Worm (Caenorhabditis elegans) whole organism, late embryonic: Measurements from ENCODE around the gene R12B2.8.

ENCODE experiments used
- C08G9.2 ChIP-seq: sonication (generic microtip); optimal IDR thresholded peaks from 2 replicates; lab custom pipeline; 2016; ENCODE audit warnings: mild to moderate bottlenecking, missing genetic modification characterization, moderate library complexity, missing compliant biosample characterization
- C38D4.7 ChIP-seq: fragments of 200-800 bp; sonication (Bioruptor generic); optimal IDR thresholded peaks from 2 replicates; lab custom pipeline; 2018; ENCODE audit warnings: mild to moderate bottlenecking, missing genetic modification characterization, moderate library complexity, missing compliant biosample characterization
- F13H6.1 ChIP-seq: sonication (generic microtip); optimal IDR thresholded peaks from 2 replicates; lab custom pipeline; 2016; ENCODE audit warnings: missing genetic modification characterization, missing compliant biosample characterization
- K09A11.1 ChIP-seq: sonication (generic microtip); optimal IDR thresholded peaks from 2 replicates; lab custom pipeline; 2017; ENCODE audit warnings: antibody characterized with exemption, mild to moderate bottlenecking, missing genetic modification characterization, missing compliant biosample characterization; ENCODE audit not compliant: insufficient read depth
- Y22D7AL.16 ChIP-seq: sonication (generic microtip); optimal IDR thresholded peaks from 2 replicates; lab custom pipeline; 2016; ENCODE audit warnings: missing genetic modification characterization, missing compliant biosample characterization
- ama-1 ChIP-seq: fragments of 150-350 bp; optimal IDR thresholded peaks from 2 replicates; lab custom pipeline; 2014
- ceh-14 ChIP-seq: sonication (generic microtip); optimal IDR thresholded peaks from 2 replicates; lab custom pipeline; 2016; ENCODE audit warnings: missing genotype, missing genetic modification characterization, missing compliant biosample characterization
- ceh-19 ChIP-seq: fragments of 200-800 bp; sonication (Bioruptor generic); optimal IDR thresholded peaks from 2 replicates; lab custom pipeline; 2018; ENCODE audit warnings: mild to moderate bottlenecking, missing genetic modification characterization, missing compliant biosample characterization
- ceh-2 ChIP-seq: sonication (generic microtip); optimal IDR thresholded peaks from 2 replicates; lab custom pipeline; 2016; ENCODE audit warnings: missing genotype, missing genetic modification characterization, missing compliant biosample characterization
- ceh-24 ChIP-seq: sonication (generic microtip); optimal IDR thresholded peaks from 2 replicates; lab custom pipeline; 2016; ENCODE audit warnings: mild to moderate bottlenecking, missing genetic modification characterization, missing compliant biosample characterization
- ceh-31 ChIP-seq: sonication (generic microtip); optimal IDR thresholded peaks from 2 replicates; lab custom pipeline; 2016; ENCODE audit warnings: missing genetic modification characterization, missing compliant biosample characterization
- ceh-34 ChIP-seq: sonication (generic microtip); optimal IDR thresholded peaks from 2 replicates; lab custom pipeline; 2016; ENCODE audit warnings: mild to moderate bottlenecking, missing genetic modification characterization, missing compliant biosample characterization
- ceh-45 ChIP-seq: fragments of 200-800 bp; sonication (Bioruptor generic); IDR thresholded peaks from 2 replicates; pipeline ENCODE4 v1.3.6; 2022; ENCODE audit warnings: missing genetic modification reagents, missing genetic modification characterization, missing compliant biosample characterization
- ceh-48 ChIP-seq: sonication (generic microtip); optimal IDR thresholded peaks from 2 replicates; lab custom pipeline; 2016; ENCODE audit warnings: missing genetic modification characterization, inconsistent platforms, missing compliant biosample characterization
- ceh-6 ChIP-seq: fragments of 200-800 bp; sonication (Bioruptor generic); optimal IDR thresholded peaks from 2 replicates; lab custom pipeline; 2018; ENCODE audit warnings: mild to moderate bottlenecking, missing genetic modification characterization, missing compliant biosample characterization
- dve-1 ChIP-seq: sonication (generic microtip); optimal IDR thresholded peaks from 2 replicates; lab custom pipeline; 2017; ENCODE audit warnings: antibody characterized with exemption, mild to moderate bottlenecking, missing genetic modification characterization, missing compliant biosample characterization
- elt-2 ChIP-seq: sonication (generic microtip); optimal IDR thresholded peaks from 2 replicates; lab custom pipeline; 2016; ENCODE audit warnings: missing genetic modification reagents, missing genetic modification characterization, missing compliant biosample characterization
- elt-4 ChIP-seq: sonication (generic microtip); optimal IDR thresholded peaks from 2 replicates; lab custom pipeline; 2016; ENCODE audit warnings: missing genetic modification characterization, missing compliant biosample characterization
- ets-4 ChIP-seq: sonication (generic microtip); optimal IDR thresholded peaks from 2 replicates; lab custom pipeline; 2016; ENCODE audit warnings: missing genetic modification characterization, missing compliant biosample characterization
- eyg-1 ChIP-seq: sonication (generic microtip); optimal IDR thresholded peaks from 2 replicates; lab custom pipeline; 2016; ENCODE audit warnings: missing genotype, missing genetic modification characterization, missing compliant biosample characterization
- fax-1 ChIP-seq: sonication (generic microtip); optimal IDR thresholded peaks from 2 replicates; lab custom pipeline; 2016; ENCODE audit warnings: missing genotype, missing genetic modification characterization, missing compliant biosample characterization
- fkh-6 ChIP-seq: sonication (generic microtip); optimal IDR thresholded peaks from 2 replicates; lab custom pipeline; 2016; ENCODE audit warnings: missing genetic modification characterization, missing compliant biosample characterization
- gmeb-2 ChIP-seq: sonication (generic microtip); optimal IDR thresholded peaks from 2 replicates; lab custom pipeline; 2016; ENCODE audit warnings: missing genetic modification characterization, inconsistent platforms, missing compliant biosample characterization
- hlh-30 ChIP-seq: sonication (generic microtip); optimal IDR thresholded peaks from 2 replicates; lab custom pipeline; 2017; ENCODE audit warnings: antibody characterized with exemption, missing genetic modification characterization, missing compliant biosample characterization; ENCODE audit not compliant: insufficient read depth
- madf-2 ChIP-seq: sonication (generic microtip); optimal IDR thresholded peaks from 2 replicates; lab custom pipeline; 2017; ENCODE audit warnings: missing genetic modification characterization, missing compliant biosample characterization
- nfya-1 ChIP-seq: sonication (generic microtip); optimal IDR thresholded peaks from 2 replicates; lab custom pipeline; 2017; ENCODE audit warnings: missing genetic modification characterization, mild to moderate bottlenecking, missing compliant biosample characterization, antibody characterized with exemption, moderate library complexity
- npax-4 ChIP-seq: sonication (generic microtip); optimal IDR thresholded peaks from 2 replicates; lab custom pipeline; 2016; ENCODE audit warnings: missing genetic modification characterization, missing compliant biosample characterization
- pag-3 ChIP-seq: sonication (generic microtip); optimal IDR thresholded peaks from 2 replicates; lab custom pipeline; 2016; ENCODE audit warnings: missing compliant biosample characterization, missing genetic modification characterization, borderline replicate concordance
- pax-1 ChIP-seq: fragments of 150-350 bp; optimal IDR thresholded peaks from 2 replicates; lab custom pipeline; 2014; ENCODE audit warnings: missing biosample characterization, missing genetic modification characterization
- pros-1 ChIP-seq: fragments of 150-350 bp; optimal IDR thresholded peaks from 2 replicates; lab custom pipeline; 2014; ENCODE audit warnings: missing biosample characterization, missing genetic modification reagents, missing genetic modification characterization
- rnt-1 ChIP-seq: sonication (generic microtip); optimal IDR thresholded peaks from 2 replicates; lab custom pipeline; 2016; ENCODE audit warnings: missing genetic modification characterization, missing compliant biosample characterization
- sox-2 ChIP-seq: fragments of 200-800 bp; sonication (Bioruptor generic); IDR thresholded peaks from 2 replicates; pipeline ENCODE4 v1.3.6; 2022; ENCODE audit warnings: missing genetic modification reagents, missing genetic modification characterization, missing compliant biosample characterization
- syd-9 ChIP-seq: sonication (generic microtip); optimal IDR thresholded peaks from 2 replicates; lab custom pipeline; 2016; ENCODE audit warnings: mild to moderate bottlenecking, missing genetic modification characterization, moderate library complexity, missing compliant biosample characterization
- tbx-2 ChIP-seq: sonication (generic microtip); optimal IDR thresholded peaks from 2 replicates; lab custom pipeline; 2016; ENCODE audit warnings: missing genetic modification characterization, missing compliant biosample characterization
- tbx-7 ChIP-seq: sonication (generic microtip); optimal IDR thresholded peaks from 2 replicates; lab custom pipeline; 2016; ENCODE audit warnings: missing genotype, missing genetic modification characterization, missing compliant biosample characterization
- unc-3 ChIP-seq, 2 experiments: fragments of 200-800 bp in 1 of 2; sonication (Bioruptor generic) in 1 of 2; sonication (generic microtip) in 1 of 2; conservative IDR thresholded peaks in 1 of 2; optimal IDR thresholded peaks in 1 of 2; 2 replicates each; pipeline versions ENCODE4 v1.3.6 to Lab custom; 2016 to 2022; ENCODE audit warnings: missing compliant biosample characterization in 2 of 2, missing genetic modification characterization in 2 of 2, missing genetic modification reagents in 1 of 2
- unc-55 ChIP-seq: sonication (generic microtip); optimal IDR thresholded peaks from 2 replicates; lab custom pipeline; 2017; ENCODE audit warnings: missing biosample characterization, missing genetic modification reagents, missing genetic modification characterization
- unc-86 ChIP-seq: sonication (generic microtip); optimal IDR thresholded peaks from 2 replicates; lab custom pipeline; 2016; ENCODE audit warnings: missing genetic modification characterization, missing compliant biosample characterization
- zip-5 ChIP-seq: sonication (generic microtip); optimal IDR thresholded peaks from 2 replicates; lab custom pipeline; 2016; ENCODE audit warnings: missing genetic modification characterization, missing compliant biosample characterization
- ztf-16 ChIP-seq: sonication (generic microtip); optimal IDR thresholded peaks from 2 replicates; lab custom pipeline; 2017; ENCODE audit warnings: missing genetic modification characterization, missing compliant biosample characterization

R12B2.8 gene

ce11 chrIII:5810012-5810411 lies 13.7 kb upstream of the R12B2.8 start:
- TF ChIP-seq hlh-30 (tag; lab: Kevin White, UChicago) (no peak), ets-4 (tag; lab: Kevin White, UChicago) (no peak), ceh-34 (tag; lab: Kevin White, UChicago) (no peak), F13H6.1 (no peak), unc-3 (GFP tag; conservative IDR thresholded peaks at IDR 0.05; lab: Robert Waterston, UW) (no peak), unc-3 (tag; optimal IDR thresholded peaks at IDR 0.05; lab: Kevin White, UChicago) (no peak), dve-1 (no peak), elt-4 (tag; lab: Kevin White, UChicago) (no peak), zip-5 (tag; lab: Kevin White, UChicago) (no peak), Y22D7AL.16 (tag; lab: Kevin White, UChicago) (no peak), ceh-6 (GFP tag; lab: Kevin White, UChicago) (no peak), ztf-16 (tag; lab: Kevin White, UChicago) (no peak), ceh-19 (GFP tag; lab: Kevin White, UChicago) (no peak)

- TF ChIP-seq pag-3 (tag; lab: Kevin White, UChicago) (no peak), ets-4 (tag; lab: Kevin White, UChicago) (no peak), C08G9.2 (tag; lab: Kevin White, UChicago) (no peak), ceh-19 (GFP tag; lab: Kevin White, UChicago) (no peak), fkh-6 (tag; lab: Kevin White, UChicago) (no peak), ceh-48 (no peak), unc-55 (no peak), gmeb-2 (tag; lab: Kevin White, UChicago) (no peak), rnt-1 (no peak)
These were observed 11.8 kb upstream of the R12B2.8 start for ce11 chrIII:5811957-5812356.

- peak; percentile 57 for TF ChIP-seq nfya-1 (tag; lab: Kevin White, UChicago)
- TF ChIP-seq madf-2 (tag; lab: Kevin White, UChicago) = no peak
- peak; percentile 79 for TF ChIP-seq unc-55
These were observed 11.0 kb upstream of the R12B2.8 start for ce11 chrIII:5812672-5813071.

- TF ChIP-seq ceh-19 (GFP tag; lab: Kevin White, UChicago) (no peak), ceh-31 (tag; lab: Kevin White, UChicago) (no peak), zip-5 (tag; lab: Kevin White, UChicago) (no peak), unc-86 (no peak), pag-3 (tag; lab: Kevin White, UChicago) (no peak), fax-1 (tag; lab: Kevin White, UChicago) (no peak), F13H6.1 (no peak), npax-4 (tag; lab: Kevin White, UChicago) (no peak)
These were observed 10.2 kb upstream of the R12B2.8 start for ce11 chrIII:5813501-5813900.

ce11 chrIII:5814098-5814497 lies 9.6 kb upstream of the R12B2.8 start:
- TF ChIP-seq elt-2 (tag; lab: Kevin White, UChicago) = peak; percentile 20
- no peak for TF ChIP-seq pros-1 (tag; lab: Kevin White, UChicago)
- TF ChIP-seq ceh-2 = no peak
- TF ChIP-seq, all 69 proteins: peak for 1

- TF ChIP-seq unc-55 (peak; percentile 34), tbx-2 (tag; lab: Kevin White, UChicago) (peak; percentile 13), ceh-45 (no peak)
These were observed 8.9 kb upstream of the R12B2.8 start, which contains the start of gene R12B2.7 for ce11 chrIII:5814799-5815198. R12B2.7 (plus strand) TSS chrIII:5815045.

ce11 chrIII:5815932-5816331 lies 7.8 kb upstream of the R12B2.8 start, which contains the start of gene sma-4:
sma-4 (plus strand) TSS chrIII:5816232.
- TF ChIP-seq ceh-2 = no peak
- no peak for TF ChIP-seq sox-2 (GFP tag; lab: Robert Waterston, UW)
- TF ChIP-seq tbx-7 = no peak
- TF ChIP-seq nfya-1 (tag; lab: Kevin White, UChicago) = no peak
- TF ChIP-seq syd-9 (tag; lab: Kevin White, UChicago) = no peak
- no peak for TF ChIP-seq pax-1 (tag; lab: Kevin White, UChicago)
- no peak for TF ChIP-seq elt-4 (tag; lab: Kevin White, UChicago)
- no peak for TF ChIP-seq npax-4 (tag; lab: Kevin White, UChicago)
- TF ChIP-seq hlh-30 (tag; lab: Kevin White, UChicago) = no peak
- TF ChIP-seq ceh-14 = no peak
- no peak for TF ChIP-seq ceh-45
- TF ChIP-seq C38D4.7 = no peak
- no peak for TF ChIP-seq ama-1
- no peak for TF ChIP-seq ceh-24 (tag; lab: Kevin White, UChicago)
- TF ChIP-seq K09A11.1 (tag; lab: Kevin White, UChicago) = no peak
- TF ChIP-seq eyg-1 (tag; lab: Kevin White, UChicago) = no peak
- no peak for TF ChIP-seq ceh-19 (GFP tag; lab: Kevin White, UChicago)
